Worm (Caenorhabditis elegans): ENCODE data around the gene C34C12.7.

DNA sequence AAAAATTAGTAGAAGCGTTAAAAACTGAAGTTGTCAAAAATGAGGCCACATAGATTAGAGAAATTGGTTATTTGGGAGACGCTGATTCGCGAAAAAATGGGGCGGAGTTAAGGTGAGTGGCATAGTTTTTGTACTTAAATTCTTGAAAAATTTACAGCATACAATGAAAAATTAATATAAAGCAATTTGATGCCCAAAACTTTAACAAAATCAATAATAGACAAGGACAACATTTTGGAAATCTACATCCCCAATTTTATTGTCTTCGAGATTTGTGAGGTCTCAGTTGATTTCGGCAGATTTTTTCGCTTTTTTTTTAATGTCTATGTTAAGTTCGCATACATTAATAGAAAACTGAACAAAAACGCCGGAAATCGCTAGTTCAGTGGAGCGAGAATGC, 11.9 kb downstream of the C34C12.7 start:
- TF ChIP-seq W03F9.2 (tag; optimal IDR thresholded peaks at IDR 0.05) (no peak), him-1 (tag; optimal IDR thresholded peaks at IDR 0.05) (no peak), dao-5 (tag; optimal IDR thresholded peaks at IDR 0.05) (no peak)

Measured in whole organism, L4/young adult.